Fruit fly (Drosophila melanogaster) Kc167 (cell line): Measurements from ENCODE around the gene CG4709.

ENCODE experiments used
- Myc ChIP-seq: fragments of >200 bp; optimal IDR thresholded peaks from 2 replicates; lab custom pipeline; 2017; ENCODE audit warnings: missing external identifiers
- Sin3A ChIP-seq: fragments of >200 bp; optimal IDR thresholded peaks from 2 replicates; lab custom pipeline; 2018; ENCODE audit warnings: missing external identifiers
- h ChIP-seq: fragments of >200 bp; optimal IDR thresholded peaks from 3 replicates; lab custom pipeline; 2018; ENCODE audit warnings: missing external identifiers
- insv ChIP-seq: fragments of >200 bp; optimal IDR thresholded peaks from 3 replicates; lab custom pipeline; 2018; ENCODE audit warnings: missing external identifiers
- ttk ChIP-seq: sonication (Bioruptor generic); optimal IDR thresholded peaks from 2 replicates; lab custom pipeline; 2017; ENCODE audit warnings: missing external identifiers

DNA sequence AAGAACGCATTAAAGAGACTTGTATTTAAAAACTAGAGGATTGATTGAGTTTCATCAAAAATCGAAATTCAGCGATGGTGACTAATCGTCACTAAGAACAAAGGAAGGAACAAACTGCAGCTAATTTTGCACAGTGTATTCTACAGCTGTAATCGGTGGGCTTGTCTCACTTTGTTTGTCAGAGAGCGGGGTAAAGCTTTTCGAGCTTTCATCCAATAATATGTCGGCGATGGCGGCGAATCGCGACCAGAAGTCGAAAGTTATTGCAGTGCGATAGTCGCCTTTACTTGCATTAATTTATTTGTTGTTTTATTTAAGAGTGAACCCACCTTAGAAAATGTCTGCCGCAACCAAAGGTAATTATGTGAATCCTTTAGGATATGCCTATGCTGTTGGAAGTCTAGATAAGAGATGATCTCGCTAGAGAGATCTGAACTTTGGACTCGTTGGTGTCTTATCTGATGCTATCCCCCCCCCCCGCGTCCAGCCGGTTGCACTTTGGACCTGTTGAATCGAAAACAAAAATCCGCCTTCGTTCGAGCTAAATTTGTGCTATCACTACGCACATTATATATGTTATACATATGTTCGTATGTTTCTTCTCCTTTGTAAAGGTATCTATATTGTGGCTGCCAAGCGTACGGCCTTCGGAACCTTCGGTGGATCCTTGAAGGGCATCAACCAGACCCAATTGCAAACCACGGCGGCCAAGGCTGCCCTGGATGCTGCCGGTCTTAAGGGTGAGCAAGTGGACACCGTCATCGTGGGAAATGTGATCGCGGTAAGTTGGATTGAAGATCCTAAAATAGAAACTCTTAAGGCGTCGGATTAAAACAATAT is 38.9 kb upstream of the CG4709 start, which contains the start of gene yip2:
- TF ChIP-seq ttk (lab: Kevin White, UChicago) (no peak), h (lab: Kevin White, UChicago) (no peak), Sin3A (lab: Kevin White, UChicago) (no peak), insv (lab: Kevin White, UChicago) (no peak), Myc (lab: Kevin White, UChicago) (no peak)
